Fruit fly (Drosophila melanogaster): ENCODE results near the gene trio.

Gene trio

DNA sequence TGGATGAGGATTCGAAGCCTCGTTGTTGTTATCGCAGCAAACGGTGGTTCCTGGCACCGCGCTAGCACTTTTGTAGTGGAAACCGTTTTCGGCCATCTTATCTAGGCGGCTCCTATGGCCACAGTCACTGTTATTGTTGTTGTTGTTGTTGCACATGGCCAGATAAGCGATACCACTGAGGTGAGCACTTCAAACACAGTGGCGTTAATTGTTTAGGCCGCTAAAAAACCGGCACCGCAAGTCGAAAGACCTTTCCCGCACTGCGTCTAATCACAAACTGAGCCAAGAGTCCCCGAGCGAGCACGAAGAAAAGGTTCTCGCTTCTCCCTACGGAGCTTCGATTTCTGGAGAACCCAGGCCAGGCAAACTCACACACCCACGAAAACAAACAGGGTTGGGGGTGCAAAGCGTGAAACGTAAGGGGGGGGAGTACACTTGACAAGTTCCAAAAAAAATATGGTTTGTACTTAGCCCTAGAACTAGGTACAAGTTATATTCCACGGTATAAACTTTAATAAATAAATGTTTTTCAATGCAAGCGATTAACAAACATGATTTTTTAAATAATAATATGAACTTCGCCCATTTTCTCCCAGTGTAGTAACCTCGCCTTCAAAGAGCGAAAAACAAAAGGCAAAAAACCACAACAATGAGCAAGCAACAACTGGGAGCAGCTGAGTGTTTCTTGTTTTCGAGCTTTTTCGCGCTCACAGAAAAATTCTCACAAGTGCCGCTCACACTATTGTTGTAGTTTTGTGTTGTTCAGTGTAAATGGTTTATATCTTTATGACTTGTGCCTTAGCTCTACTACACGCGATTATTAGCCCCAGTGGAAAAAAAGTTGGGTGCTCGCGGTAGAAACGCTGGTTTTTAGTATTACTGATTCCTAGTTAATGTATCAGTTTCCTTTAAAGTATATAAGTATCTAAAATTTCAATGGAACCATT lies 26.9 kb downstream of the trio start (continued):
- TF ChIP-seq Lpt (GFP tag; optimal IDR thresholded peaks at IDR 0.05) (peak; percentile 73), CG6854 (GFP tag; optimal IDR thresholded peaks at IDR 0.05) (peak; percentile 60), cyc (GFP tag; optimal IDR thresholded peaks at IDR 0.05) (peak; percentile 88), fkh (GFP tag; optimal IDR thresholded peaks at IDR 0.05) (peak; percentile 67), CG3032 (tag; optimal IDR thresholded peaks at IDR 0.05) (peak; percentile 78), CG6163 (GFP tag; IDR thresholded peaks at IDR 0.05) (peak; percentile 97), OdsH (GFP tag; optimal IDR thresholded peaks at IDR 0.05) (peak; percentile 83), Eip75B (GFP tag; optimal IDR thresholded peaks at IDR 0.05) (peak; percentile 82), Eip78C (GFP tag) (peak; percentile 91), svp (GFP tag) (peak; percentile 76), Sox102F (GFP tag; optimal IDR thresholded peaks at IDR 0.05) (peak; percentile 53), net (GFP tag; optimal IDR thresholded peaks at IDR 0.05) (peak; percentile 71), CG3919 (GFP tag; optimal IDR thresholded peaks at IDR 0.05) (peak; percentile 89), CG8632 (GFP tag; optimal IDR thresholded peaks at IDR 0.05) (peak; percentile 59), Gug (GFP tag; IDR thresholded peaks at IDR 0.05) (peak; percentile 66), esn (GFP tag; optimal IDR thresholded peaks at IDR 0.05) (peak; percentile 74), pdm3 (GFP tag; optimal IDR thresholded peaks at IDR 0.05) (peak; percentile 67), Hr4 (GFP tag; optimal IDR thresholded peaks at IDR 0.05) (peak; percentile 70), CG10669 (GFP tag; optimal IDR thresholded peaks at IDR 0.05) (peak; percentile 66), Blimp-1 (GFP tag; optimal IDR thresholded peaks at IDR 0.05) (peak; percentile 54), fd59A (GFP tag; optimal IDR thresholded peaks at IDR 0.05) (peak; percentile 55), CG34406 (GFP tag; optimal IDR thresholded peaks at IDR 0.05) (peak; percentile 72), achi (GFP tag; optimal IDR thresholded peaks at IDR 0.05) (peak; percentile 81), Ets96B (tag; optimal IDR thresholded peaks at IDR 0.05) (peak; percentile 74), CG15336 (GFP tag; IDR thresholded peaks at IDR 0.05) (peak; percentile 88), lz (GFP tag; optimal IDR thresholded peaks at IDR 0.05) (peak; percentile 66), acj6 (GFP tag; optimal IDR thresholded peaks at IDR 0.05) (peak; percentile 79), CG1621 (tag; optimal IDR thresholded peaks at IDR 0.05) (peak; percentile 20), CG8119 (GFP tag; IDR thresholded peaks at IDR 0.05) (peak; percentile 84)

DNA sequence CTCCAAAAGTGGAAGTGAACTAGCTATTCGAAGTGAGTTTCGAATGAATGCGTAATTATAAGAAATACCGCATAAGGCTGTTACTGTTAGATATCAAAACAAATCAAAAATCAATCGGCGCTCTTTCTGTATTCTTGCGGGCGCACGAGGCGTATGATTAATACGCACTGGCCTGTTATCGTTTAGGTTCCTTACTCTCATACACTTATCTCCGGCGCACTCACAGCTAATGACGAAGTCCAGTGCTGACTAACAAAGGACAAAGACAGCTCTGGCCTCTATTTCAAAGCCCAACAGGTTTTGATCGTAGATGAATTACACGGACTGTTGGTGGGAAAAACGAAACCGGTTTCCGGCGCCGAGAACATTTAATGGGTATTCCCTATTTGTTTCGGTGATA lies 28.8 kb downstream of the trio start:
- TF ChIP-seq CG6808 (GFP tag; optimal IDR thresholded peaks at IDR 0.05) (no peak), CG8319 (GFP tag; optimal IDR thresholded peaks at IDR 0.05) (no peak), CG7368 (GFP tag; optimal IDR thresholded peaks at IDR 0.05) (no peak), CG9139 (GFP tag; optimal IDR thresholded peaks at IDR 0.05) (no peak), net (GFP tag; optimal IDR thresholded peaks at IDR 0.05) (no peak), salr (GFP tag; optimal IDR thresholded peaks at IDR 0.05) (no peak), fkh (GFP tag; optimal IDR thresholded peaks at IDR 0.05) (no peak), OdsH (GFP tag; optimal IDR thresholded peaks at IDR 0.05) (no peak), CG32006 (GFP tag; optimal IDR thresholded peaks at IDR 0.05) (no peak), Smox (GFP tag; optimal IDR thresholded peaks at IDR 0.05) (no peak), Hr39 (GFP tag; optimal IDR thresholded peaks at IDR 0.05) (no peak), Eip78C (GFP tag) (no peak), Hr4 (GFP tag; optimal IDR thresholded peaks at IDR 0.05) (no peak), CG15336 (GFP tag; IDR thresholded peaks at IDR 0.05) (no peak), achi (GFP tag; optimal IDR thresholded peaks at IDR 0.05) (no peak), Eip93F (GFP tag; optimal IDR thresholded peaks at IDR 0.05) (no peak), CG11762 (GFP tag; optimal IDR thresholded peaks at IDR 0.05; ENCODE audit: insufficient read depth) (no peak), vri (GFP tag; optimal IDR thresholded peaks at IDR 0.05) (no peak), lz (GFP tag; optimal IDR thresholded peaks at IDR 0.05) (no peak)

Data from whole organism, prepupa.